Fruit fly (Drosophila melanogaster): Measurements from ENCODE around the gene CG34313.

DNA sequence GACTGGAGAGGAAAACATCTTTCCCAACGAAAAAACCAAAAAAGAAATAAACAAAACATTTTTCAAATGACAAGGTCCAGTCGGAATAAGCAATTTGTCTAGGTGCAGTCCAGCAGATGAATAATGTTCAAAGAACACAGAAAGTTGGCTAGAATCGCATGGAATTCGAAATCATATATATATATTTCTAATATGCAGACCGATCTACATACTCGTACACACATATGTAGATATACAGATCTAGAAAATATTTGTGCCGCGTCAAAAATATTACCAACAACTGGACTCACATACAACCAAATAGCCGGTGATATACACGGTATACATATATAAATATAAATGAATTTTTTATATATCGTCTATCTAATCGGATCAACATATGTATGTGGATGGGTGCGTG lies 39.7 kb upstream of the CG34313 start:
- TF ChIP-seq CG10348 (GFP tag; IDR thresholded peaks at IDR 0.05) (no peak), CG17806 (tag; optimal IDR thresholded peaks at IDR 0.05) (no peak), fd96Ca (GFP tag; IDR thresholded peaks at IDR 0.05) (no peak), Snoo (tag; optimal IDR thresholded peaks at IDR 0.05) (no peak), CG34367 (tag; optimal IDR thresholded peaks at IDR 0.05) (no peak), CG13204 (GFP tag; optimal IDR thresholded peaks at IDR 0.05) (no peak), EcR (GFP tag; optimal IDR thresholded peaks at IDR 0.05) (no peak), Pif1B (GFP tag; optimal IDR thresholded peaks at IDR 0.05) (no peak), rn (GFP tag; IDR thresholded peaks at IDR 0.05) (no peak)
